Fruit fly (Drosophila melanogaster): ENCODE measurements around the gene MICAL-like.
A peak's percentile ranks its signal among the peaks of the same experiment; 100 is the strongest.

MICAL-like gene

DNA sequence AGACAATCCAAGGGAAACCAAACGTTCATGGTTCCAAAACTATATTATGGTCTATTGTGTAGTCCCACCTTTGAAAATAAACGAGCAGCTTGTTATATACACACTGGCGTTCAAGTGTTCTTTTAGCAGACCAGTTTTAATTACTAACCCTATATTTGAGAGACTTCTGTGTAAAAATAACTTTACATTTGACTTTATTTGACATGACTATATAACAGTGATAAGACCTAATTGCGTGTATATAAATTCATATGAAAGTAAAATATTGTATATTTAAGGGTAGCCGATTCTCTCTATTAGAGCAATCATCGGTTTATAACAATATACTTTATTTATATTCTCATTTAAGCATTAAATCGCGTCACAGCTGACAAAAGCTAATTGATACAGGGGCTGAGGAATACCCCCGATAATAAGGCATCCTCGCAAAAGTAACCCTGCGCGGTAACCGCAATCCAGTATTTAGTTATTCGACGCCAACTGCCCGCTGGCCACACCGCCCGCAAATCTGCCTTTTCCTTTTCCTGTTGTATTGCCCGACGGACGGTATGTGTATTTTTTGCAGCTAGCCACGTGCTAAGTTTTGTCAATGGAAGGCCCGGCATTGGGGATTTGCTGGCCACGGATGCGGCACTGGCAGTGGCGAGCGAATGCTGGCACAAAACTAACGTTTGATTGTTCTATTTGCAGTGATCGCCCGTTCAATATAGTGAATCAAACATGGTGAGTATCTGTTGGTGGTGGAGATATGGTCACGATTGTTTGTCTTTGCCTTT, 26.3 kb upstream of the MICAL-like start, which contains the start of gene RpS4 (continued):
- peak; percentile 64 for TF ChIP-seq CG8319 (GFP tag; optimal IDR thresholded peaks at IDR 0.05)
- no peak for TF ChIP-seq Eip93F (GFP tag; optimal IDR thresholded peaks at IDR 0.05)
- no peak for TF ChIP-seq Lpt (GFP tag; optimal IDR thresholded peaks at IDR 0.05)
- peak; percentile 71 for TF ChIP-seq CG6792 (GFP tag; optimal IDR thresholded peaks at IDR 0.05)
- TF ChIP-seq CG11902 (GFP tag; optimal IDR thresholded peaks at IDR 0.05): peak; percentile 68
- peak; percentile 30; the same call in 1 of the 2 replicates for TF ChIP-seq Gug (GFP tag; IDR thresholded peaks at IDR 0.05)
- TF ChIP-seq Sox15 (GFP tag; optimal IDR thresholded peaks at IDR 0.05): no peak
- TF ChIP-seq eg (GFP tag; IDR thresholded peaks at IDR 0.05): peak; percentile 84
- peak; percentile 70 for TF ChIP-seq Smox (GFP tag; optimal IDR thresholded peaks at IDR 0.05)
- peak; percentile 86 for TF ChIP-seq Met (GFP tag; optimal IDR thresholded peaks at IDR 0.05)

DNA sequence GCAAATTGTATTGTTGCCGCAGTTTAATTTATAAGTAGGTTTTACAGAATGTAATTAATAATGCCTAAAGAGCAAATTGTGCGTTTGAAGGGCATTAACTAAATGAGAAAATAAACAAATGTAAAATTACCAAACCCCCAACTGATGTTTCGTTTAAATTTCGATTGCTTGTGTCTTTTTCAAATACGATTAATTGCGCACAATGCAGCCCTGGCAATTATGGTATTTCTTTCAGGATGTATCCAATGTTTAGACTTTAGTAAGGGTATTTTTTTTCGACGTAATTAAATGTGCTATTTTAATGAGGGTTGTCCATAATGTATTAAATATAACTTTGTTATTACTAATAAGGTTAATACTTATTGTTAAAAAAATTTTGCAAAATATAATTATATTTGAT, 25.7 kb upstream of the MICAL-like start:
- no peak for TF ChIP-seq Lpt (GFP tag; optimal IDR thresholded peaks at IDR 0.05)

dm6 chr3L:13036706-13037457, 21.8 kb upstream of the MICAL-like start, which contains the start of gene Srrm1:
TSS of gene Srrm1 (plus strand) at chr3L:13036821.
- peak; percentile 6 for TF ChIP-seq CG3919 (GFP tag; optimal IDR thresholded peaks at IDR 0.05)
- no peak for TF ChIP-seq CG8119 (GFP tag; IDR thresholded peaks at IDR 0.05)
- TF ChIP-seq Eip75B (GFP tag; optimal IDR thresholded peaks at IDR 0.05): no peak
- TF ChIP-seq CG10669 (GFP tag; optimal IDR thresholded peaks at IDR 0.05): no peak
- no peak for TF ChIP-seq vri (GFP tag; optimal IDR thresholded peaks at IDR 0.05)
- TF ChIP-seq ss (GFP tag; optimal IDR thresholded peaks at IDR 0.05): peak in 1 of 2 experiments; percentile 8
- TF ChIP-seq topi (GFP tag; optimal IDR thresholded peaks at IDR 0.05): peak; percentile 21
- TF ChIP-seq OdsH (GFP tag; optimal IDR thresholded peaks at IDR 0.05): no peak
- no peak for TF ChIP-seq CG11294 (GFP tag; IDR thresholded peaks at IDR 0.05)
- no peak for TF ChIP-seq dsx (GFP tag; optimal IDR thresholded peaks at IDR 0.05; ENCODE audit: poor library complexity, severe bottlenecking)
- peak; percentile 69 for TF ChIP-seq svp (GFP tag)
- no peak for TF ChIP-seq CG10631 (GFP tag; optimal IDR thresholded peaks at IDR 0.05)
- no peak for TF ChIP-seq salr (GFP tag; optimal IDR thresholded peaks at IDR 0.05)
- TF ChIP-seq CG6854 (GFP tag; optimal IDR thresholded peaks at IDR 0.05): no peak
- TF ChIP-seq Hr39 (GFP tag; optimal IDR thresholded peaks at IDR 0.05): peak; percentile 10
- TF ChIP-seq lz (GFP tag; optimal IDR thresholded peaks at IDR 0.05): peak; percentile 49
- TF ChIP-seq Smox (GFP tag; optimal IDR thresholded peaks at IDR 0.05): no peak
- TF ChIP-seq Blimp-1 (GFP tag; optimal IDR thresholded peaks at IDR 0.05): no peak
- TF ChIP-seq CG9139 (GFP tag; optimal IDR thresholded peaks at IDR 0.05): no peak
- peak; percentile 2 for TF ChIP-seq Eip78C (GFP tag)
- no peak for TF ChIP-seq eg (GFP tag; IDR thresholded peaks at IDR 0.05)
- no peak for TF ChIP-seq fd85E (GFP tag; optimal IDR thresholded peaks at IDR 0.05)
- TF ChIP-seq Lpt (GFP tag; optimal IDR thresholded peaks at IDR 0.05): no peak
- no peak for TF ChIP-seq Ets96B (tag; optimal IDR thresholded peaks at IDR 0.05)
- no peak for TF ChIP-seq CG3032 (tag; optimal IDR thresholded peaks at IDR 0.05)
- TF ChIP-seq Hr4 (GFP tag; optimal IDR thresholded peaks at IDR 0.05): no peak
- TF ChIP-seq CG6808 (GFP tag; optimal IDR thresholded peaks at IDR 0.05): no peak
- TF ChIP-seq Sox14 (GFP tag; optimal IDR thresholded peaks at IDR 0.05): no peak
- TF ChIP-seq CG6792 (GFP tag; optimal IDR thresholded peaks at IDR 0.05): no peak
- no peak for TF ChIP-seq dac (GFP tag; optimal IDR thresholded peaks at IDR 0.05)
- TF ChIP-seq achi (GFP tag; optimal IDR thresholded peaks at IDR 0.05): no peak
- TF ChIP-seq CG7368 (GFP tag; optimal IDR thresholded peaks at IDR 0.05): no peak
- TF ChIP-seq fkh (GFP tag; optimal IDR thresholded peaks at IDR 0.05): no peak
- TF ChIP-seq CG1621 (tag; optimal IDR thresholded peaks at IDR 0.05): no peak
- TF ChIP-seq CG11762 (GFP tag; optimal IDR thresholded peaks at IDR 0.05; ENCODE audit: insufficient read depth): no peak
- TF ChIP-seq CG34406 (GFP tag; optimal IDR thresholded peaks at IDR 0.05): no peak
- TF ChIP-seq CG31627 (GFP tag; optimal IDR thresholded peaks at IDR 0.05): peak; percentile 40
- no peak for TF ChIP-seq Eip93F (GFP tag; optimal IDR thresholded peaks at IDR 0.05)
- TF ChIP-seq CG15336 (GFP tag; IDR thresholded peaks at IDR 0.05): 0 out of 2 replicates have a peak, but pooled peaks have one; percentile 13
- TF ChIP-seq CG8319 (GFP tag; optimal IDR thresholded peaks at IDR 0.05): no peak
- peak; percentile 15 for TF ChIP-seq Met (GFP tag; optimal IDR thresholded peaks at IDR 0.05)
